Fruit fly (Drosophila melanogaster): ENCODE results near the gene Mco3.

Gene Mco3

dm6 chr3R:25880971-25881809 is 16.1 kb upstream of the Mco3 start, which contains the start of gene Tsp96F (continued):
- TF ChIP-seq svp (GFP tag) (peak; percentile 80), Lpt (GFP tag; optimal IDR thresholded peaks at IDR 0.05) (no peak), vri (GFP tag; optimal IDR thresholded peaks at IDR 0.05) (no peak), CG3032 (tag; optimal IDR thresholded peaks at IDR 0.05) (no peak), CG11902 (GFP tag; optimal IDR thresholded peaks at IDR 0.05) (no peak), spab (GFP tag; optimal IDR thresholded peaks at IDR 0.05) (no peak), CG9139 (GFP tag; optimal IDR thresholded peaks at IDR 0.05) (no peak), pdm3 (GFP tag; optimal IDR thresholded peaks at IDR 0.05) (no peak), topi (GFP tag; optimal IDR thresholded peaks at IDR 0.05) (peak; percentile 6), net (GFP tag; optimal IDR thresholded peaks at IDR 0.05) (no peak), Eip75B (GFP tag; optimal IDR thresholded peaks at IDR 0.05) (no peak), fd85E (GFP tag; optimal IDR thresholded peaks at IDR 0.05) (no peak), dsx (GFP tag; optimal IDR thresholded peaks at IDR 0.05; ENCODE audit: poor library complexity, severe bottlenecking) (no peak), Eip78C (GFP tag) (peak; percentile 17), fd59A (GFP tag; optimal IDR thresholded peaks at IDR 0.05) (no peak), dac (GFP tag; optimal IDR thresholded peaks at IDR 0.05) (no peak), CG34406 (GFP tag; optimal IDR thresholded peaks at IDR 0.05) (no peak), CG6792 (GFP tag; optimal IDR thresholded peaks at IDR 0.05) (no peak), Sox15 (GFP tag; optimal IDR thresholded peaks at IDR 0.05) (no peak), Hr39 (GFP tag; optimal IDR thresholded peaks at IDR 0.05) (no peak), Eip93F (GFP tag; optimal IDR thresholded peaks at IDR 0.05) (no peak), acj6 (GFP tag; optimal IDR thresholded peaks at IDR 0.05) (no peak), CG6163 (GFP tag; IDR thresholded peaks at IDR 0.05) (peak; percentile 41; the same call in 2 of the 3 replicates), CG8119 (GFP tag; IDR thresholded peaks at IDR 0.05) (peak; percentile 12; the same call in 1 of the 3 replicates), CG11762 (GFP tag; optimal IDR thresholded peaks at IDR 0.05; ENCODE audit: insufficient read depth) (no peak), achi (GFP tag; optimal IDR thresholded peaks at IDR 0.05) (no peak), Smox (GFP tag; optimal IDR thresholded peaks at IDR 0.05) (no peak), Sox102F (GFP tag; optimal IDR thresholded peaks at IDR 0.05) (no peak), CG6854 (GFP tag; optimal IDR thresholded peaks at IDR 0.05) (peak; percentile 19), CG10631 (GFP tag; optimal IDR thresholded peaks at IDR 0.05) (no peak), Hr38 (GFP tag; optimal IDR thresholded peaks at IDR 0.05) (no peak)

- no peak for TF ChIP-seq CG16779 (tag; optimal IDR thresholded peaks at IDR 0.05)
- TF ChIP-seq CG6854 (GFP tag; optimal IDR thresholded peaks at IDR 0.05): peak; percentile 18
- no peak for TF ChIP-seq CG4318 (GFP tag; optimal IDR thresholded peaks at IDR 0.05)
- TF ChIP-seq CG8119 (GFP tag; IDR thresholded peaks at IDR 0.05): no peak
- no peak for TF ChIP-seq svp (GFP tag)
- peak; percentile 73 for TF ChIP-seq Sox14 (GFP tag; optimal IDR thresholded peaks at IDR 0.05)
- no peak for TF ChIP-seq Blimp-1 (GFP tag; optimal IDR thresholded peaks at IDR 0.05)
- TF ChIP-seq cyc (GFP tag; optimal IDR thresholded peaks at IDR 0.05): no peak
- TF ChIP-seq Lpt (GFP tag; optimal IDR thresholded peaks at IDR 0.05): no peak
- TF ChIP-seq CG32006 (GFP tag; optimal IDR thresholded peaks at IDR 0.05): no peak
- peak; percentile 83 for TF ChIP-seq fkh (GFP tag; optimal IDR thresholded peaks at IDR 0.05)
- no peak for TF ChIP-seq Hr39 (GFP tag; optimal IDR thresholded peaks at IDR 0.05)
Measured at dm6 chr3R:25881915-25882314, 15.4 kb upstream of the Mco3 start, which contains the start of gene SppL. Gene SppL, plus strand, starts transcription at chr3R:25881984.

All from whole organism, prepupa.